Worm (Caenorhabditis elegans) whole organism, early embryonic: ENCODE measurements around the gene dab-1.

Source experiments
- F13C5.2 ChIP-seq: sonication (generic microtip); optimal IDR thresholded peaks from 2 replicates; lab custom pipeline; 2017; ENCODE audit warnings: mild to moderate bottlenecking, missing genetic modification characterization, inconsistent platforms, missing compliant biosample characterization
- aly-1 ChIP-seq: sonication (generic microtip); optimal IDR thresholded peaks from 2 replicates; lab custom pipeline; 2016; ENCODE audit warnings: missing genetic modification characterization, missing compliant biosample characterization
- ama-1 ChIP-seq: fragments of 150-350 bp; optimal IDR thresholded peaks from 2 replicates; lab custom pipeline; 2014
- ceh-13 ChIP-seq: fragments of 200-800 bp; sonication (Bioruptor generic); optimal IDR thresholded peaks from 2 replicates; lab custom pipeline; 2018; ENCODE audit warnings: mild to moderate bottlenecking, missing genetic modification characterization, missing compliant biosample characterization
- ceh-36 ChIP-seq: sonication (generic microtip); optimal IDR thresholded peaks from 2 replicates; lab custom pipeline; 2016; ENCODE audit warnings: missing genetic modification characterization, inconsistent platforms, missing compliant biosample characterization
- ets-7 ChIP-seq: sonication (generic microtip); optimal IDR thresholded peaks from 2 replicates; lab custom pipeline; 2016; ENCODE audit warnings: missing genotype, missing genetic modification characterization, missing compliant biosample characterization
- flt-1 ChIP-seq: fragments of 200-800 bp; sonication (Bioruptor generic); IDR thresholded peaks from 2 replicates; pipeline ENCODE4 v1.3.6; 2022; ENCODE audit warnings: missing genetic modification characterization, missing compliant biosample characterization
- hmbx-1 ChIP-seq: sonication (generic microtip); optimal IDR thresholded peaks from 2 replicates; lab custom pipeline; 2016; ENCODE audit warnings: mild to moderate bottlenecking, missing genetic modification characterization, missing compliant biosample characterization
- hmg-4 ChIP-seq: fragments of 200-800 bp; sonication (Bioruptor generic); optimal IDR thresholded peaks from 2 replicates; lab custom pipeline; 2018; ENCODE audit warnings: mild to moderate bottlenecking, missing genetic modification characterization, missing compliant biosample characterization
- hnd-1 ChIP-seq: sonication (generic microtip); optimal IDR thresholded peaks from 2 replicates; lab custom pipeline; 2016; ENCODE audit warnings: missing genetic modification characterization, missing compliant biosample characterization
- sea-1 ChIP-seq: fragments of 200-800 bp; sonication (Bioruptor generic); conservative IDR thresholded peaks from 2 replicates; pipeline ENCODE4 v1.3.6; 2022; ENCODE audit warnings: missing genetic modification characterization, missing compliant biosample characterization
- tbx-11 ChIP-seq: fragments of 200-800 bp; sonication (Bioruptor generic); IDR thresholded peaks from 2 replicates; pipeline ENCODE4 v1.3.6; 2022; ENCODE audit warnings: missing genetic modification characterization, missing compliant biosample characterization
- tbx-37 ChIP-seq: fragments of 200-800 bp; sonication (Bioruptor generic); conservative IDR thresholded peaks from 2 replicates; pipeline ENCODE4 v1.3.6; 2022; ENCODE audit warnings: missing genetic modification reagents, missing genetic modification characterization, missing compliant biosample characterization
- tra-4 ChIP-seq: sonication (generic microtip); optimal IDR thresholded peaks from 2 replicates; lab custom pipeline; 2017; ENCODE audit warnings: missing genetic modification characterization, missing compliant biosample characterization

DNA sequence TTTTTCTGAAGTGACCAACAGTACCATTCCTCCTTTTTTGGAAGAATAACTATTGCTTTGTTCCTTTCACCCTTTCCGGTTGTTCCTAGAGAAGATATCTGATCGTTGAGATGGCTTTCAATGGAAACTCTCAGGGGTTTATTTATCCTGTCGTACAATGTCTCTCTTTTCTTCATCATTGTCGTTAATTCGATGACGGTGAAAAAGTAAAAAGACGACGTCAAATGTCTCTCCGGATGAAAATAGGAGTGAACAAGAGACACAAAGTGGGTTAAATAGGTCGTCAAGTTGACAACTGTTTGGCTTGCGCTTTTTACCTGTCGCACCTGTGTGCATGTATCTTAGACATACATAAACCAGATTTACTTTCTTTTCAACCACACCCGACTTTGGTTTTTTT lies 28.3 kb upstream of the dab-1 start:
- TF ChIP-seq ama-1 (lab: Kevin White, UChicago) = no peak
- TF ChIP-seq hmg-4 (GFP tag; lab: Kevin White, UChicago) = no peak
- no peak for TF ChIP-seq ceh-36 (tag; lab: Kevin White, UChicago)
- TF ChIP-seq ceh-13 = no peak
- no peak for TF ChIP-seq sea-1 (GFP tag; lab: Robert Waterston, UW)
- TF ChIP-seq hnd-1 (tag; lab: Kevin White, UChicago) = no peak
- TF ChIP-seq aly-1 (tag; lab: Kevin White, UChicago) = no peak
- no peak for TF ChIP-seq flt-1 (GFP tag; lab: Robert Waterston, UW)
- no peak for TF ChIP-seq tbx-11
- no peak for TF ChIP-seq hmbx-1 (tag; lab: Kevin White, UChicago)
- no peak for TF ChIP-seq tra-4 (tag; lab: Kevin White, UChicago)
- TF ChIP-seq tbx-37 (GFP tag; lab: Robert Waterston, UW) = no peak
- TF ChIP-seq F13C5.2 (tag; lab: Kevin White, UChicago) = no peak
- TF ChIP-seq ets-7 (tag; lab: Kevin White, UChicago) = no peak
